Fruit fly (Drosophila melanogaster) whole organism, embryonic: Measurements from ENCODE around the gene CG15019.

ENCODE experiments used
- ATbp ChIP-seq: fragments of 200-800 bp; sonication (Bioruptor generic); optimal IDR thresholded peaks from 2 replicates; lab custom pipeline; 2017; ENCODE audit warnings: missing biosample characterization, mild to moderate bottlenecking, missing genetic modification characterization, missing genetic modification reagents
- Aef1 ChIP-seq: fragments of 200-800 bp; sonication (Bioruptor generic); IDR thresholded peaks from 3 replicates; pipeline ENCODE4 v1.3.6; 2022; ENCODE audit warnings: missing biosample characterization, missing genetic modification characterization
- CG10274 ChIP-seq: fragments of 200-800 bp; sonication (Bioruptor generic); optimal IDR thresholded peaks from 3 replicates; lab custom pipeline; 2017; ENCODE audit warnings: missing biosample characterization, mild to moderate bottlenecking, missing genetic modification characterization
- CG11093 ChIP-seq: fragments of 200-800 bp; sonication (Bioruptor generic); IDR thresholded peaks from 3 replicates; pipeline ENCODE4 v1.3.6; 2022; ENCODE audit warnings: missing biosample characterization, missing genetic modification characterization
- CG11398 ChIP-seq: fragments of 200-800 bp; sonication (Bioruptor generic); optimal IDR thresholded peaks from 2 replicates; lab custom pipeline; 2016; ENCODE audit warnings: missing biosample characterization, missing genetic modification characterization
- CG12391 ChIP-seq: fragments of 200-800 bp; sonication (Bioruptor generic); optimal IDR thresholded peaks from 3 replicates; lab custom pipeline; 2018; ENCODE audit warnings: missing biosample characterization, mild to moderate bottlenecking, missing genetic modification characterization, moderate library complexity
- CG13123 ChIP-seq: fragments of 200-800 bp; sonication (Bioruptor generic); optimal IDR thresholded peaks from 2 replicates; lab custom pipeline; 2016; ENCODE audit warnings: missing biosample characterization, missing genetic modification characterization
- CG14710 ChIP-seq: fragments of 200-800 bp; sonication (Bioruptor generic); optimal IDR thresholded peaks from 3 replicates; lab custom pipeline; 2019; ENCODE audit warnings: missing biosample characterization, mild to moderate bottlenecking, missing genetic modification characterization, moderate library complexity
- CG1529 ChIP-seq: fragments of 200-800 bp; sonication (Bioruptor generic); optimal IDR thresholded peaks from 3 replicates; lab custom pipeline; 2018; ENCODE audit warnings: missing biosample characterization, missing genetic modification characterization
- CG15696 ChIP-seq: fragments of 200-800 bp; sonication (Bioruptor generic); optimal IDR thresholded peaks from 2 replicates; lab custom pipeline; 2019; ENCODE audit warnings: missing biosample characterization, mild to moderate bottlenecking, missing genetic modification characterization, moderate library complexity
- CG16779 ChIP-seq: fragments of 200-800 bp; sonication (Bioruptor generic); IDR thresholded peaks from 2 replicates; pipeline ENCODE4 v1.3.6; 2022; ENCODE audit warnings: missing biosample characterization, missing genetic modification characterization
- CG17359 ChIP-seq: fragments of 200-800 bp; sonication (Bioruptor generic); optimal IDR thresholded peaks from 3 replicates; lab custom pipeline; 2018; ENCODE audit warnings: missing biosample characterization, mild to moderate bottlenecking, missing genetic modification characterization, moderate library complexity
- CG18011 ChIP-seq: fragments of 200-800 bp; sonication (Bioruptor generic); optimal IDR thresholded peaks from 2 replicates; lab custom pipeline; 2017; ENCODE audit warnings: missing biosample characterization, missing genetic modification characterization, mild to moderate bottlenecking, moderate library complexity, missing genotype
- CG18262 ChIP-seq: fragments of 200-800 bp; optimal IDR thresholded peaks from 3 replicates; lab custom pipeline; 2019; ENCODE audit warnings: missing biosample characterization, mild to moderate bottlenecking, missing genetic modification characterization, moderate library complexity
- CG1832 ChIP-seq: fragments of 200-800 bp; sonication (Bioruptor generic); optimal IDR thresholded peaks from 2 replicates; lab custom pipeline; 2017; ENCODE audit warnings: missing biosample characterization, mild to moderate bottlenecking, missing genetic modification characterization, inconsistent platforms
- CG18476 ChIP-seq: fragments of 200-800 bp; sonication (Bioruptor generic); optimal IDR thresholded peaks from 2 replicates; lab custom pipeline; 2016; ENCODE audit warnings: missing biosample characterization, mild to moderate bottlenecking, missing genetic modification characterization
- CG32767 ChIP-seq: fragments of 200-800 bp; sonication (Bioruptor generic); IDR thresholded peaks from 2 replicates; pipeline ENCODE4 v1.3.6; 2022; ENCODE audit warnings: missing biosample characterization, missing genetic modification characterization
- CG33557 ChIP-seq: fragments of 200-800 bp; sonication (Bioruptor generic); optimal IDR thresholded peaks from 2 replicates; lab custom pipeline; 2019; ENCODE audit warnings: missing biosample characterization, mild to moderate bottlenecking, missing genetic modification characterization, moderate library complexity
- CG3407 ChIP-seq: fragments of 200-800 bp; sonication (Bioruptor generic); optimal IDR thresholded peaks from 2 replicates; lab custom pipeline; 2018; ENCODE audit warnings: missing biosample characterization, mild to moderate bottlenecking, missing genetic modification characterization
- CG3847 ChIP-seq: fragments of 200-800 bp; sonication (Bioruptor generic); IDR thresholded peaks from 2 replicates; pipeline ENCODE4 v1.3.6; 2022; ENCODE audit warnings: missing biosample characterization, missing genetic modification characterization
- CG6854 ChIP-seq: fragments of 200-800 bp; sonication (Bioruptor generic); optimal IDR thresholded peaks from 3 replicates; lab custom pipeline; 2017; ENCODE audit warnings: missing biosample characterization, mild to moderate bottlenecking, missing genetic modification characterization
- CG8089 ChIP-seq: fragments of 200-800 bp; sonication (Bioruptor generic); optimal IDR thresholded peaks from 3 replicates; lab custom pipeline; 2016; ENCODE audit warnings: missing biosample characterization, missing genetic modification characterization
- CG8281 ChIP-seq: fragments of 200-800 bp; sonication (Bioruptor generic); optimal IDR thresholded peaks from 2 replicates; lab custom pipeline; 2018; ENCODE audit warnings: missing biosample characterization, mild to moderate bottlenecking, missing genetic modification characterization, moderate library complexity
- CG9609 ChIP-seq: fragments of 200-800 bp; sonication (Bioruptor generic); optimal IDR thresholded peaks from 3 replicates; lab custom pipeline; 2016; ENCODE audit warnings: missing biosample characterization, missing genetic modification characterization
- Camta ChIP-seq: fragments of 200-800 bp; sonication (Bioruptor generic); optimal IDR thresholded peaks from 2 replicates; lab custom pipeline; 2016; ENCODE audit warnings: missing biosample characterization, missing genetic modification characterization
- CkIIα-i1 ChIP-seq: fragments of 200-800 bp; sonication (Bioruptor generic); IDR thresholded peaks from 2 replicates; pipeline ENCODE4 v1.3.6; 2022; ENCODE audit warnings: missing biosample characterization, missing genetic modification characterization
- D ChIP-seq, 2 experiments: fragments of 200-800 bp in 1 of 2; fragments of >200 bp in 1 of 2; sonication (Bioruptor generic) in 1 of 2; optimal IDR thresholded peaks; 2 replicates in 1 of 2; 3 replicates in 1 of 2; lab custom pipeline; 2017; ENCODE audit warnings: mild to moderate bottlenecking in 1 of 2, missing biosample characterization in 1 of 2, missing genetic modification characterization in 1 of 2, missing genetic modification reagents in 1 of 2
- Ets65A ChIP-seq: fragments of 200-800 bp; sonication (Bioruptor generic); peaks from one replicate; lab custom pipeline; 2016; ENCODE audit warnings: missing biosample characterization, missing genetic modification characterization
- Ets97D ChIP-seq: fragments of 200-800 bp; sonication (Bioruptor generic); optimal IDR thresholded peaks from 3 replicates; lab custom pipeline; 2016; ENCODE audit warnings: missing biosample characterization, missing genetic modification characterization
- H2.0 ChIP-seq: fragments of 200-800 bp; sonication (Bioruptor generic); IDR thresholded peaks from 2 replicates; pipeline ENCODE4 v1.3.6; 2022; ENCODE audit warnings: missing biosample characterization, missing genetic modification characterization
- HLH3B ChIP-seq: fragments of 200-800 bp; sonication (Bioruptor generic); IDR thresholded peaks from 2 replicates; pipeline ENCODE4 v1.3.6; 2022; ENCODE audit warnings: missing biosample characterization, missing genetic modification characterization
- HLH4C ChIP-seq: fragments of 200-800 bp; sonication (Bioruptor generic); IDR thresholded peaks from 3 replicates; pipeline ENCODE4 v1.3.6; 2022; ENCODE audit warnings: missing biosample characterization, missing genetic modification characterization; ENCODE audit not compliant: partially characterized antibody
- HmgZ ChIP-seq: fragments of 200-800 bp; sonication (Bioruptor generic); optimal IDR thresholded peaks from 2 replicates; lab custom pipeline; 2018; ENCODE audit warnings: missing biosample characterization, mild to moderate bottlenecking, missing genetic modification characterization
- MTF-1 ChIP-seq: fragments of 200-800 bp; sonication (Bioruptor generic); optimal IDR thresholded peaks from 2 replicates; lab custom pipeline; 2018; ENCODE audit warnings: missing biosample characterization, mild to moderate bottlenecking, missing genetic modification characterization, borderline replicate concordance
- TFAM ChIP-seq: fragments of 200-800 bp; sonication (Bioruptor generic); optimal IDR thresholded peaks from 2 replicates; lab custom pipeline; 2017; ENCODE audit warnings: missing biosample characterization, missing genetic modification characterization, inconsistent platforms
- Taf1 ChIP-seq: fragments of 200-800 bp; sonication (Bioruptor generic); IDR thresholded peaks from 2 replicates; pipeline ENCODE4 v1.3.6; 2022; ENCODE audit warnings: missing biosample characterization, missing genetic modification characterization
- Tbp ChIP-seq: fragments of >200 bp; optimal IDR thresholded peaks from 2 replicates; lab custom pipeline; 2018; ENCODE audit warnings: missing biosample characterization, missing genetic modification characterization
- Xbp1 ChIP-seq: fragments of 200-800 bp; sonication (Bioruptor generic); optimal IDR thresholded peaks from 3 replicates; lab custom pipeline; 2016; ENCODE audit warnings: missing biosample characterization, mild to moderate bottlenecking, missing genetic modification characterization
- cg ChIP-seq: fragments of 200-800 bp; sonication (Bioruptor generic); optimal IDR thresholded peaks from 3 replicates; lab custom pipeline; 2019; ENCODE audit warnings: missing biosample characterization, mild to moderate bottlenecking, missing genetic modification characterization, moderate library complexity
- chn ChIP-seq: fragments of 200-800 bp; sonication (Bioruptor generic); optimal IDR thresholded peaks from 2 replicates; lab custom pipeline; 2016; ENCODE audit warnings: missing biosample characterization, missing genetic modification characterization
- corto ChIP-seq: fragments of 200-800 bp; sonication (Bioruptor generic); optimal IDR thresholded peaks from 2 replicates; lab custom pipeline; 2016; ENCODE audit warnings: missing biosample characterization, mild to moderate bottlenecking, missing genetic modification characterization, moderate library complexity
- crc ChIP-seq: fragments of 200-800 bp; sonication (Bioruptor generic); optimal IDR thresholded peaks from 2 replicates; lab custom pipeline; 2016; ENCODE audit warnings: missing biosample characterization, missing genetic modification characterization
- croc ChIP-seq: fragments of 200-800 bp; sonication (Bioruptor generic); conservative IDR thresholded peaks from 3 replicates; pipeline ENCODE4 v1.3.6; 2022; ENCODE audit warnings: missing biosample characterization, missing genetic modification characterization
- crol ChIP-seq: fragments of 200-800 bp; sonication (Bioruptor generic); IDR thresholded peaks from 2 replicates; pipeline ENCODE4 v1.3.6; 2022; ENCODE audit warnings: missing biosample characterization, missing genetic modification characterization
- dmrt99B ChIP-seq: fragments of 200-800 bp; sonication (Bioruptor generic); optimal IDR thresholded peaks from 2 replicates; lab custom pipeline; 2018; ENCODE audit warnings: missing biosample characterization, mild to moderate bottlenecking, missing genetic modification characterization, moderate library complexity
- ind ChIP-seq: fragments of 200-800 bp; sonication (Bioruptor generic); optimal IDR thresholded peaks from 3 replicates; lab custom pipeline; 2016; ENCODE audit warnings: missing biosample characterization, missing genetic modification characterization
- kni ChIP-seq: fragments of 200-800 bp; sonication (Bioruptor generic); optimal IDR thresholded peaks from 3 replicates; lab custom pipeline; 2017; ENCODE audit warnings: mild to moderate bottlenecking, missing biosample characterization, missing genetic modification reagents, missing genetic modification characterization
- otp ChIP-seq: fragments of 200-800 bp; sonication (Bioruptor generic); IDR thresholded peaks from 3 replicates; pipeline ENCODE4, ENCODE4 v1.3.6; 2022; ENCODE audit warnings: missing biosample characterization, missing genetic modification characterization
- sima ChIP-seq: fragments of 200-800 bp; sonication (Bioruptor generic); optimal IDR thresholded peaks from 2 replicates; lab custom pipeline; 2016; ENCODE audit warnings: missing biosample characterization, missing genetic modification characterization
- tin ChIP-seq: fragments of 200-800 bp; sonication (Bioruptor generic); optimal IDR thresholded peaks from 3 replicates; lab custom pipeline; 2016; ENCODE audit warnings: missing biosample characterization, missing genetic modification characterization
- tup ChIP-seq: fragments of 200-800 bp; sonication (Bioruptor generic); optimal IDR thresholded peaks from 2 replicates; lab custom pipeline; 2016; ENCODE audit warnings: missing biosample characterization, mild to moderate bottlenecking, missing genetic modification characterization, moderate library complexity

The CG15019 gene

DNA sequence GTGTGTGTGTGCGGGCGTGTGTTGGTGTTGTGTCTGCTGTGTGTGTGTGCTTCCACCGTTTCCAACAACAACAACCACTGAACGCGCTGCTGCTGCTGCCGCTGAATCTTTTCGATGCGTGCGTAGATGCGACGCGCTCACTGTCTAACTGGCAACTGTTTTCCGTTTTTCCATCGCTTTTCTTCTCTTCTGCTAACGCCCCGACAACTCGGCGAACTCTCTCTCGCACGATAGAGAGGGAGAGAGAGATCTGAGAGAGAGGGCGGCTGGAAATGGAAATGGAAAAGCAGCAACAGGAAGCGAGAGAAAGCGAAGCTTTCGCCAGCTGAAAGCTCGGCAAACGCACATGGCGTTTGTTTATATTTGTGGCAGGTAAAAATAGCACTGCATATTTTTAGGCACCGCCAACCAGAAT is 25.6 kb downstream of the CG15019 start, which contains the start of gene DopEcR (continued):
- TF ChIP-seq CG32767 (GFP tag; lab: Robert Waterston, UW), result no peak
- peak; percentile 32 for TF ChIP-seq CG6854 (GFP tag; lab: Kevin White, UChicago)
- no peak for TF ChIP-seq CG18262 (tag; lab: Kevin White, UChicago)
- no peak for TF ChIP-seq H2.0
- peak; percentile 22 for TF ChIP-seq dmrt99B (tag; lab: Kevin White, UChicago)
- no peak for TF ChIP-seq CG8089 (GFP tag; lab: Kevin White, UChicago)
- no peak for TF ChIP-seq croc (GFP tag; lab: Robert Waterston, UW)
- 0 out of 3 replicates have a peak, but pooled peaks have one; percentile 15 for TF ChIP-seq otp (GFP tag; lab: Robert Waterston, UW)
- no peak for TF ChIP-seq CG3847 (GFP tag; lab: Robert Waterston, UW)
- TF ChIP-seq ATbp (GFP tag; lab: Kevin White, UChicago), result peak; percentile 10
- no peak for TF ChIP-seq CG13123
- TF ChIP-seq CG9609 (GFP tag; lab: Kevin White, UChicago), result no peak
- peak; percentile 71 for TF ChIP-seq Ets65A (GFP tag; lab: Kevin White, UChicago)
- no peak; the same call in 2 of the 3 replicates for TF ChIP-seq Aef1 (GFP tag; lab: Robert Waterston, UW)
- no peak for TF ChIP-seq Xbp1 (GFP tag; lab: Kevin White, UChicago)
- no peak for TF ChIP-seq CG18476 (GFP tag; lab: Kevin White, UChicago)
- TF ChIP-seq MTF-1 (GFP tag; lab: Kevin White, UChicago), result peak; percentile 51
- no peak for TF ChIP-seq chn
- TF ChIP-seq CG18011 (GFP tag; lab: Kevin White, UChicago), result no peak
- TF ChIP-seq CG10274 (GFP tag; lab: Kevin White, UChicago), result no peak
- no peak for TF ChIP-seq CG12391 (tag; lab: Kevin White, UChicago)
- TF ChIP-seq CG16779 (GFP tag; lab: Robert Waterston, UW), result peak; percentile 85
- peak; percentile 53 for TF ChIP-seq CG17359 (tag; lab: Kevin White, UChicago)
- no peak for TF ChIP-seq CG1832 (GFP tag; lab: Kevin White, UChicago)
- TF ChIP-seq CG14710 (tag; lab: Kevin White, UChicago), result no peak
- no peak for TF ChIP-seq corto (GFP tag; lab: Kevin White, UChicago)
- peak; percentile 39; the same call in 1 of the 2 replicates for TF ChIP-seq crol (GFP tag; lab: Robert Waterston, UW)
- TF ChIP-seq CG33557, result peak; percentile 3
- TF ChIP-seq Camta, result no peak
- no peak for TF ChIP-seq CG11093
- peak; percentile 14 for TF ChIP-seq kni (GFP tag; lab: Kevin White, UChicago)
- TF ChIP-seq HLH4C (GFP tag; lab: Robert Waterston, UW), result no peak
- TF ChIP-seq tup (GFP tag; lab: Kevin White, UChicago), result no peak
- no peak for TF ChIP-seq CG11398
- TF ChIP-seq Tbp, result no peak
- TF ChIP-seq HmgZ (tag; lab: Kevin White, UChicago), result peak; percentile 21
- TF ChIP-seq CG8281 (tag; lab: Kevin White, UChicago), result no peak
- no peak for TF ChIP-seq CkIIα-i1 (GFP tag; lab: Robert Waterston, UW)
- TF ChIP-seq CG3407 (GFP tag; lab: Kevin White, UChicago), result peak; percentile 2
- no peak for TF ChIP-seq D (optimal IDR thresholded peaks at IDR 0.05; lab: Kevin White, UChicago)
- peak; percentile 3 for TF ChIP-seq D (GFP tag; optimal IDR thresholded peaks at IDR 0.05; lab: Kevin White, UChicago)
- peak; percentile 82 for TF ChIP-seq cg (GFP tag; lab: Kevin White, UChicago)
- TF ChIP-seq CG1529 (GFP tag; lab: Kevin White, UChicago), result peak; percentile 9
- no peak for TF ChIP-seq Taf1 (GFP tag; lab: Robert Waterston, UW)
- no peak for TF ChIP-seq tin (GFP tag; lab: Kevin White, UChicago)
- TF ChIP-seq crc (GFP tag; lab: Kevin White, UChicago), result no peak
- TF ChIP-seq Ets97D (GFP tag; lab: Kevin White, UChicago), result peak; percentile 61
- no peak for TF ChIP-seq HLH3B (GFP tag; lab: Robert Waterston, UW)
- no peak for TF ChIP-seq CG15696
- no peak for TF ChIP-seq TFAM (GFP tag; lab: Kevin White, UChicago)
- TF ChIP-seq ind (GFP tag; lab: Kevin White, UChicago), result no peak
- no peak for TF ChIP-seq sima (GFP tag; lab: Kevin White, UChicago)
